Fruit fly (Drosophila melanogaster): ENCODE measurements around the gene IntS11.

IntS11 gene

dm6 chr3R:29775755-29776686, 30.9 kb downstream of the IntS11 start:
- TF ChIP-seq Rel (GFP tag; optimal IDR thresholded peaks at IDR 0.05), result no peak
- peak; percentile 98 for TF ChIP-seq Rel (tag; optimal IDR thresholded peaks at IDR 0.05)
- TF ChIP-seq sage (GFP tag; optimal IDR thresholded peaks at IDR 0.05), result no peak
- no peak for TF ChIP-seq br (GFP tag; optimal IDR thresholded peaks at IDR 0.05)
- no peak for TF ChIP-seq Dfd (GFP tag; optimal IDR thresholded peaks at IDR 0.05)
- peak; percentile 63 for TF ChIP-seq h (GFP tag; optimal IDR thresholded peaks at IDR 0.05)
- no peak for TF ChIP-seq pan (optimal IDR thresholded peaks at IDR 0.05)
- no peak for TF ChIP-seq tai (GFP tag; optimal IDR thresholded peaks at IDR 0.05)
- TF ChIP-seq rgr (GFP tag; optimal IDR thresholded peaks at IDR 0.05), result no peak
- TF ChIP-seq ey (GFP tag; optimal IDR thresholded peaks at IDR 0.05), result no peak
- no peak for TF ChIP-seq CG9705 (GFP tag; optimal IDR thresholded peaks at IDR 0.05)
- TF ChIP-seq GATAd (GFP tag; optimal IDR thresholded peaks at IDR 0.05), result no peak
- peak in 1 of 2 experiments; percentile 9 for TF ChIP-seq foxo (GFP tag; optimal IDR thresholded peaks at IDR 0.05)

- TF ChIP-seq Sp1 (GFP tag; optimal IDR thresholded peaks at IDR 0.05) (no peak), Myc (optimal IDR thresholded peaks at IDR 0.05) (no peak), sv (GFP tag; optimal IDR thresholded peaks at IDR 0.05) (no peak)
These were observed 32.1 kb downstream of the IntS11 start for dm6 chr3R:29777213-29777612.

- TF ChIP-seq Hnf4 (GFP tag; optimal IDR thresholded peaks at IDR 0.05), result no peak
- TF ChIP-seq CG32264 (GFP tag; optimal IDR thresholded peaks at IDR 0.05), result no peak
- peak; percentile 86 for TF ChIP-seq woc (GFP tag; optimal IDR thresholded peaks at IDR 0.05)
- peak; percentile 39 for TF ChIP-seq ey (GFP tag; optimal IDR thresholded peaks at IDR 0.05)
- TF ChIP-seq br (GFP tag; optimal IDR thresholded peaks at IDR 0.05), result peak; percentile 53
- no peak for TF ChIP-seq Mio (GFP tag; optimal IDR thresholded peaks at IDR 0.05)
- TF ChIP-seq tai (GFP tag; optimal IDR thresholded peaks at IDR 0.05), result no peak
- peak; percentile 38 for TF ChIP-seq pan (optimal IDR thresholded peaks at IDR 0.05)
- TF ChIP-seq usp (GFP tag; optimal IDR thresholded peaks at IDR 0.05), result no peak
- TF ChIP-seq Sp1 (GFP tag; optimal IDR thresholded peaks at IDR 0.05), result peak; percentile 17
- TF ChIP-seq fru (GFP tag; optimal IDR thresholded peaks at IDR 0.05), result peak; percentile 54
- peak; percentile 34 for TF ChIP-seq psq (GFP tag; optimal IDR thresholded peaks at IDR 0.05)
- peak; percentile 33 for TF ChIP-seq h (GFP tag; optimal IDR thresholded peaks at IDR 0.05)
- peak; percentile 0 for TF ChIP-seq brk (GFP tag; optimal IDR thresholded peaks at IDR 0.05)
- TF ChIP-seq dl (GFP tag; optimal IDR thresholded peaks at IDR 0.05; ENCODE audit: insufficient read depth in 1 of 2, partially characterized antibody in 2 of 2), result no peak
- TF ChIP-seq jim (GFP tag; optimal IDR thresholded peaks at IDR 0.05), result no peak
- TF ChIP-seq Hr78 (GFP tag; optimal IDR thresholded peaks at IDR 0.05), result no peak
- peak; percentile 57 for TF ChIP-seq Dfd (GFP tag; optimal IDR thresholded peaks at IDR 0.05)
- peak; percentile 49 for TF ChIP-seq Jra (GFP tag; optimal IDR thresholded peaks at IDR 0.05)
- no peak for TF ChIP-seq Rel (GFP tag; optimal IDR thresholded peaks at IDR 0.05)
- TF ChIP-seq Rel (tag; optimal IDR thresholded peaks at IDR 0.05), result peak; percentile 83
- TF ChIP-seq dsf (GFP tag; optimal IDR thresholded peaks at IDR 0.05; ENCODE audit: borderline replicate concordance), result no peak
- TF ChIP-seq N (GFP tag; optimal IDR thresholded peaks at IDR 0.05), result no peak
- peak; percentile 14 for TF ChIP-seq dmrt93B (GFP tag; optimal IDR thresholded peaks at IDR 0.05)
- no peak for TF ChIP-seq CG9705 (GFP tag; optimal IDR thresholded peaks at IDR 0.05)
- peak; percentile 41 for TF ChIP-seq rgr (GFP tag; optimal IDR thresholded peaks at IDR 0.05)
- no peak for TF ChIP-seq Dif (GFP tag; optimal IDR thresholded peaks at IDR 0.05; ENCODE audit: partially characterized antibody)
- TF ChIP-seq Hr83 (GFP tag; optimal IDR thresholded peaks at IDR 0.05; ENCODE audit: poor library complexity, severe bottlenecking), result no peak
- peak; percentile 29 for TF ChIP-seq OdsH (GFP tag; optimal IDR thresholded peaks at IDR 0.05)
- no peak for TF ChIP-seq GATAd (GFP tag; optimal IDR thresholded peaks at IDR 0.05)
- peak in 1 of 2 experiments; percentile 45 for TF ChIP-seq foxo (GFP tag; optimal IDR thresholded peaks at IDR 0.05)
- no peak for TF ChIP-seq lola (GFP tag; optimal IDR thresholded peaks at IDR 0.05)
- no peak for TF ChIP-seq CrebA (GFP tag; optimal IDR thresholded peaks at IDR 0.05; ENCODE audit: borderline replicate concordance)
- TF ChIP-seq sv (GFP tag; optimal IDR thresholded peaks at IDR 0.05), result no peak
- no peak for TF ChIP-seq Myc (optimal IDR thresholded peaks at IDR 0.05)
- no peak for TF ChIP-seq sage (GFP tag; optimal IDR thresholded peaks at IDR 0.05)
- peak; percentile 28 for TF ChIP-seq HLH106 (tag; optimal IDR thresholded peaks at IDR 0.05)
- no peak for TF ChIP-seq Abd-B (GFP tag; optimal IDR thresholded peaks at IDR 0.05)
- TF ChIP-seq Vsx2 (GFP tag; optimal IDR thresholded peaks at IDR 0.05; ENCODE audit: partially characterized antibody), result no peak
These were observed 33.2 kb downstream of the IntS11 start for dm6 chr3R:29778139-29778984.

Measured in whole organism, wandering third instar larva.